Fruit fly (Drosophila melanogaster): ENCODE results near the gene CG34043.
A peak's percentile ranks its signal among the peaks of the same experiment; 100 is the strongest.

The CG34043 gene

DNA sequence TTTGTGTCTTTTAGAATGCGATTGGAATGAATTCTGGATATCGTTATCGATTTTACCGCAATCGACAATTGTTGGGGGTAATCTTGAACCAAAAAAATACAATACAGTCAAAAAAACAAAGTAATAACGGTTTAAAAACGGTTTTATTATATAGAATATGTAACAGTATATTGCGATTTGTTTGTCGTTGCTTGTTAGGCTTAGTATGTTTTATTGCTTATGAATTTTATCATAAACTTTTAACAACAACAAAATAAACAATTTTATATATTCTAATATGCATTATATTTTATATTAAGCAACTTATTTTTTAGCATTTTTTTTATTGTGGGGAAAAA is 19.1 kb upstream of the CG34043 start, which contains the start of gene CYLD (continued):
- TF ChIP-seq CG8944 (GFP tag; optimal IDR thresholded peaks at IDR 0.05) (no peak), HHEX (GFP tag; optimal IDR thresholded peaks at IDR 0.05) (peak; percentile 33), CG2875 (GFP tag; optimal IDR thresholded peaks at IDR 0.05) (peak; percentile 41), ap (GFP tag; IDR thresholded peaks at IDR 0.05) (no peak; the same call in 1 of the 2 replicates), CG12659 (GFP tag; optimal IDR thresholded peaks at IDR 0.05) (peak; percentile 67), Ssrp (tag; optimal IDR thresholded peaks at IDR 0.05) (peak; percentile 63), Sox102F (GFP tag; optimal IDR thresholded peaks at IDR 0.05) (peak; percentile 84), slou (GFP tag; optimal IDR thresholded peaks at IDR 0.05) (peak; percentile 73), gfzf (GFP tag; optimal IDR thresholded peaks at IDR 0.05) (peak; percentile 37), CG18619 (GFP tag; optimal IDR thresholded peaks at IDR 0.05) (peak; percentile 35), CG3065 (GFP tag; optimal IDR thresholded peaks at IDR 0.05) (peak; percentile 47), Max (GFP tag; optimal IDR thresholded peaks at IDR 0.05) (peak; percentile 29), mam (GFP tag; optimal IDR thresholded peaks at IDR 0.05) (peak; percentile 30), HmgZ (tag; optimal IDR thresholded peaks at IDR 0.05) (peak; percentile 42), CG10959 (GFP tag; IDR thresholded peaks at IDR 0.05) (no peak), Jarid2 (GFP tag; optimal IDR thresholded peaks at IDR 0.05) (no peak), nmo (GFP tag; optimal IDR thresholded peaks at IDR 0.05) (peak; percentile 71), CG12299 (tag; optimal IDR thresholded peaks at IDR 0.05) (peak; percentile 75), gem (tag; optimal IDR thresholded peaks at IDR 0.05) (peak; percentile 89), chinmo (GFP tag; IDR thresholded peaks at IDR 0.05; ENCODE audit: partially characterized antibody) (no peak), D19B (GFP tag; optimal IDR thresholded peaks at IDR 0.05) (no peak), tx (GFP tag; optimal IDR thresholded peaks at IDR 0.05) (peak; percentile 25), zen2 (GFP tag; IDR thresholded peaks at IDR 0.05; ENCODE audit: partially characterized antibody) (no peak), unpg (GFP tag; optimal IDR thresholded peaks at IDR 0.05) (peak; percentile 83), CG6689 (GFP tag; IDR thresholded peaks at IDR 0.05) (peak; percentile 70), CG13123 (GFP tag; optimal IDR thresholded peaks at IDR 0.05) (peak; percentile 67), CG15696 (tag; optimal IDR thresholded peaks at IDR 0.05) (peak; percentile 49), CG12942 (GFP tag; optimal IDR thresholded peaks at IDR 0.05) (peak; percentile 60), crol (GFP tag; IDR thresholded peaks at IDR 0.05) (no peak), onecut (GFP tag; IDR thresholded peaks at IDR 0.05) (peak; percentile 59), CG13424 (tag; optimal IDR thresholded peaks at IDR 0.05) (peak; percentile 79), CG15011 (GFP tag; optimal IDR thresholded peaks at IDR 0.05) (peak; percentile 16), bab2 (GFP tag; optimal IDR thresholded peaks at IDR 0.05) (peak; percentile 17), Bteb2 (GFP tag; optimal IDR thresholded peaks at IDR 0.05) (peak; percentile 24), CG10267 (tag; optimal IDR thresholded peaks at IDR 0.05) (peak; percentile 77), CG3838 (GFP tag; optimal IDR thresholded peaks at IDR 0.05) (peak; percentile 35), cato (GFP tag; optimal IDR thresholded peaks at IDR 0.05; ENCODE audit: borderline replicate concordance) (peak; percentile 19), pzg (GFP tag; optimal IDR thresholded peaks at IDR 0.05) (peak; percentile 32), CG17328 (GFP tag; IDR thresholded peaks at IDR 0.05) (peak; percentile 82), CG34224 (GFP tag; IDR thresholded peaks at IDR 0.05; ENCODE audit: partially characterized antibody) (peak; percentile 35; the same call in 1 of the 3 replicates), CoRest (tag; optimal IDR thresholded peaks at IDR 0.05) (peak; percentile 74), CG10366 (GFP tag; IDR thresholded peaks at IDR 0.05) (peak; percentile 41; the same call in 1 of the 2 replicates), zen (tag; optimal IDR thresholded peaks at IDR 0.05) (peak; percentile 62), ranshi (GFP tag; IDR thresholded peaks at IDR 0.05) (no peak; the same call in 1 of the 2 replicates), Hr3 (GFP tag; optimal IDR thresholded peaks at IDR 0.05) (peak; percentile 71), sens-2 (GFP tag; IDR thresholded peaks at IDR 0.05) (no peak), CG12071 (GFP tag; optimal IDR thresholded peaks at IDR 0.05) (no peak), bsh (GFP tag; optimal IDR thresholded peaks at IDR 0.05) (peak in 1 of 2 experiments; percentile 83), grau (tag; optimal IDR thresholded peaks at IDR 0.05) (peak; percentile 78), Hsf (GFP tag; optimal IDR thresholded peaks at IDR 0.05) (peak; percentile 58)
